Worm (Caenorhabditis elegans) whole organism, late embryonic: ENCODE data around the gene C53A3.3.

ENCODE experiments used
- C08G9.2 ChIP-seq: sonication (generic microtip); optimal IDR thresholded peaks from 2 replicates; lab custom pipeline; 2016; ENCODE audit warnings: mild to moderate bottlenecking, missing genetic modification characterization, moderate library complexity, missing compliant biosample characterization
- C38D4.7 ChIP-seq: fragments of 200-800 bp; sonication (Bioruptor generic); optimal IDR thresholded peaks from 2 replicates; lab custom pipeline; 2018; ENCODE audit warnings: mild to moderate bottlenecking, missing genetic modification characterization, moderate library complexity, missing compliant biosample characterization
- K09A11.1 ChIP-seq: sonication (generic microtip); optimal IDR thresholded peaks from 2 replicates; lab custom pipeline; 2017; ENCODE audit warnings: antibody characterized with exemption, mild to moderate bottlenecking, missing genetic modification characterization, missing compliant biosample characterization; ENCODE audit not compliant: insufficient read depth
- T23F11.4 ChIP-seq: fragments of 200-800 bp; sonication (Bioruptor generic); optimal IDR thresholded peaks from 2 replicates; lab custom pipeline; 2018; ENCODE audit warnings: mild to moderate bottlenecking, missing genetic modification characterization, missing compliant biosample characterization
- Y22D7AL.16 ChIP-seq: sonication (generic microtip); optimal IDR thresholded peaks from 2 replicates; lab custom pipeline; 2016; ENCODE audit warnings: missing genetic modification characterization, missing compliant biosample characterization
- ceh-14 ChIP-seq: sonication (generic microtip); optimal IDR thresholded peaks from 2 replicates; lab custom pipeline; 2016; ENCODE audit warnings: missing genotype, missing genetic modification characterization, missing compliant biosample characterization
- ceh-18 ChIP-seq: sonication (generic microtip); optimal IDR thresholded peaks from 2 replicates; lab custom pipeline; 2016; ENCODE audit warnings: missing genetic modification characterization, missing compliant biosample characterization
- ceh-24 ChIP-seq: sonication (generic microtip); optimal IDR thresholded peaks from 2 replicates; lab custom pipeline; 2016; ENCODE audit warnings: mild to moderate bottlenecking, missing genetic modification characterization, missing compliant biosample characterization
- ceh-30 ChIP-seq: fragments of 150-350 bp; optimal IDR thresholded peaks from 2 replicates; lab custom pipeline; 2014; ENCODE audit warnings: missing biosample characterization, missing genetic modification characterization
- ceh-45 ChIP-seq: fragments of 200-800 bp; sonication (Bioruptor generic); IDR thresholded peaks from 2 replicates; pipeline ENCODE4 v1.3.6; 2022; ENCODE audit warnings: missing genetic modification reagents, missing genetic modification characterization, missing compliant biosample characterization
- ceh-6 ChIP-seq: fragments of 200-800 bp; sonication (Bioruptor generic); optimal IDR thresholded peaks from 2 replicates; lab custom pipeline; 2018; ENCODE audit warnings: mild to moderate bottlenecking, missing genetic modification characterization, missing compliant biosample characterization
- dmd-4 ChIP-seq: sonication (generic microtip); optimal IDR thresholded peaks from 2 replicates; lab custom pipeline; 2016; ENCODE audit warnings: borderline replicate concordance, missing genetic modification characterization, missing compliant biosample characterization
- dve-1 ChIP-seq: sonication (generic microtip); optimal IDR thresholded peaks from 2 replicates; lab custom pipeline; 2017; ENCODE audit warnings: antibody characterized with exemption, mild to moderate bottlenecking, missing genetic modification characterization, missing compliant biosample characterization
- elt-2 ChIP-seq: sonication (generic microtip); optimal IDR thresholded peaks from 2 replicates; lab custom pipeline; 2016; ENCODE audit warnings: missing genetic modification reagents, missing genetic modification characterization, missing compliant biosample characterization
- eyg-1 ChIP-seq: sonication (generic microtip); optimal IDR thresholded peaks from 2 replicates; lab custom pipeline; 2016; ENCODE audit warnings: missing genotype, missing genetic modification characterization, missing compliant biosample characterization
- fkh-10 ChIP-seq: fragments of 150-350 bp; optimal IDR thresholded peaks from 2 replicates; lab custom pipeline; 2014; ENCODE audit warnings: missing biosample characterization, missing genetic modification reagents, missing genetic modification characterization
- gmeb-2 ChIP-seq: sonication (generic microtip); optimal IDR thresholded peaks from 2 replicates; lab custom pipeline; 2016; ENCODE audit warnings: missing genetic modification characterization, inconsistent platforms, missing compliant biosample characterization
- hlh-30 ChIP-seq: sonication (generic microtip); optimal IDR thresholded peaks from 2 replicates; lab custom pipeline; 2017; ENCODE audit warnings: antibody characterized with exemption, missing genetic modification characterization, missing compliant biosample characterization; ENCODE audit not compliant: insufficient read depth
- hlh-8 ChIP-seq: sonication (generic microtip); optimal IDR thresholded peaks from 2 replicates; lab custom pipeline; 2016; ENCODE audit warnings: missing genotype, missing genetic modification characterization, missing compliant biosample characterization
- lin-11 ChIP-seq: fragments of 200-800 bp; sonication (Bioruptor generic); optimal IDR thresholded peaks from 2 replicates; lab custom pipeline; 2018; ENCODE audit warnings: mild to moderate bottlenecking, missing genetic modification characterization, missing compliant biosample characterization
- nfya-1 ChIP-seq: sonication (generic microtip); optimal IDR thresholded peaks from 2 replicates; lab custom pipeline; 2017; ENCODE audit warnings: missing genetic modification characterization, mild to moderate bottlenecking, missing compliant biosample characterization, antibody characterized with exemption, moderate library complexity
- nhr-11 ChIP-seq: fragments of 150-350 bp; optimal IDR thresholded peaks from 2 replicates; lab custom pipeline; 2014; ENCODE audit warnings: missing biosample characterization, missing genetic modification characterization
- npax-4 ChIP-seq: sonication (generic microtip); optimal IDR thresholded peaks from 2 replicates; lab custom pipeline; 2016; ENCODE audit warnings: missing genetic modification characterization, missing compliant biosample characterization
- pat-9 ChIP-seq: fragments of 200-800 bp; sonication (Bioruptor generic); optimal IDR thresholded peaks from 2 replicates; lab custom pipeline; 2018; ENCODE audit warnings: mild to moderate bottlenecking, missing genetic modification characterization, moderate library complexity, missing compliant biosample characterization
- pax-1 ChIP-seq: fragments of 150-350 bp; optimal IDR thresholded peaks from 2 replicates; lab custom pipeline; 2014; ENCODE audit warnings: missing biosample characterization, missing genetic modification characterization
- pha-2 ChIP-seq: sonication (generic microtip); optimal IDR thresholded peaks from 2 replicates; lab custom pipeline; 2017; ENCODE audit warnings: mild to moderate bottlenecking, missing genetic modification characterization, missing compliant biosample characterization
- pha-4 ChIP-seq: fragments of 150-350 bp; optimal IDR thresholded peaks from 2 replicates; lab custom pipeline; 2018; ENCODE audit warnings: missing biosample characterization, missing genetic modification reagents, missing genetic modification characterization
- pqm-1 ChIP-seq: sonication (generic microtip); optimal IDR thresholded peaks from 2 replicates; lab custom pipeline; 2016; ENCODE audit warnings: missing genetic modification characterization, missing compliant biosample characterization
- rnt-1 ChIP-seq: sonication (generic microtip); optimal IDR thresholded peaks from 2 replicates; lab custom pipeline; 2016; ENCODE audit warnings: missing genetic modification characterization, missing compliant biosample characterization
- syd-9 ChIP-seq: sonication (generic microtip); optimal IDR thresholded peaks from 2 replicates; lab custom pipeline; 2016; ENCODE audit warnings: mild to moderate bottlenecking, missing genetic modification characterization, moderate library complexity, missing compliant biosample characterization
- ttx-3 ChIP-seq: sonication (generic microtip); optimal IDR thresholded peaks from 2 replicates; lab custom pipeline; 2016; ENCODE audit warnings: missing genetic modification reagents, missing genetic modification characterization, missing compliant biosample characterization
- unc-55 ChIP-seq: sonication (generic microtip); optimal IDR thresholded peaks from 2 replicates; lab custom pipeline; 2017; ENCODE audit warnings: missing biosample characterization, missing genetic modification reagents, missing genetic modification characterization
- zip-5 ChIP-seq: sonication (generic microtip); optimal IDR thresholded peaks from 2 replicates; lab custom pipeline; 2016; ENCODE audit warnings: missing genetic modification characterization, missing compliant biosample characterization
- ztf-16 ChIP-seq: sonication (generic microtip); optimal IDR thresholded peaks from 2 replicates; lab custom pipeline; 2017; ENCODE audit warnings: missing genetic modification characterization, missing compliant biosample characterization

Gene C53A3.3

ce11 chrV:5722093-5722492 is 34.2 kb upstream of the C53A3.3 start:
- TF ChIP-seq dve-1 (tag; lab: Kevin White, UChicago) = no peak
- no peak for TF ChIP-seq dmd-4
- TF ChIP-seq unc-55 (GFP tag; lab: Kevin White, UChicago) = no peak
- TF ChIP-seq gmeb-2 (tag; lab: Kevin White, UChicago) = no peak
- TF ChIP-seq ceh-24 (tag; lab: Kevin White, UChicago) = no peak
- no peak for TF ChIP-seq nfya-1
- TF ChIP-seq pax-1 (tag; lab: Kevin White, UChicago) = no peak
- TF ChIP-seq hlh-30 (tag; lab: Kevin White, UChicago) = no peak
- no peak for TF ChIP-seq zip-5 (tag; lab: Kevin White, UChicago)
- TF ChIP-seq ceh-30 (tag; lab: Kevin White, UChicago) = no peak
- no peak for TF ChIP-seq rnt-1 (tag; lab: Kevin White, UChicago)
- no peak for TF ChIP-seq elt-2 (tag; lab: Kevin White, UChicago)
- no peak for TF ChIP-seq lin-11 (tag; lab: Kevin White, UChicago)

ce11 chrV:5724395-5724794 is 31.9 kb upstream of the C53A3.3 start:
- TF ChIP-seq pha-4 (tag; lab: Kevin White, UChicago) = no peak
- TF ChIP-seq zip-5 (tag; lab: Kevin White, UChicago) = no peak
- TF ChIP-seq pqm-1 (tag; lab: Kevin White, UChicago) = no peak
- no peak for TF ChIP-seq pat-9 (tag; lab: Kevin White, UChicago)
- TF ChIP-seq npax-4 (tag; lab: Kevin White, UChicago) = no peak
- TF ChIP-seq ceh-45 (GFP tag; lab: Robert Waterston, UW) = no peak

DNA sequence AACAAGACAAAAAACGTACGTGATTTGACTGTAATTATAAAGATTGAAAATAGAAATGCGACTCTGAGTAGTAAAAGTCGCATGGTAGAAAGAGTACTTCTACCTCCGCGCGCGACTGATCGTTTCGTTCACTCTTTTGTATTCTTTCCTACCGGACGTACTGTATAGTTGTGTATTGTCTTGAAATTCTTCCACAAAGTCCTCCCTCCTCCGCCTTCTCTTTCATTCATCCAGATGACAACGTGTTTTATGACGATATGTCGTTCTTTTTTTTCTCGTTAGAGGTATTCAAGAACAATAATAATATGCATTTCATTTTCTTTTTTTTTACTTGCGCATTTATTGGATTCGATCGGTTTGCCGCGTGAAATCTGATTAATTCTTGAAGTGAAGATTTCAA is 29.8 kb upstream of the C53A3.3 start, which contains the start of gene K09H11.4:
Gene K09H11.4 (minus strand): TSS at position 101 of the 400 bp plus-strand sequence.
- no peak for TF ChIP-seq nhr-11 (tag; lab: Kevin White, UChicago)
- no peak for TF ChIP-seq Y22D7AL.16 (tag; lab: Kevin White, UChicago)
- TF ChIP-seq eyg-1 (tag; lab: Kevin White, UChicago) = no peak
- no peak for TF ChIP-seq pat-9 (tag; lab: Kevin White, UChicago)
- TF ChIP-seq C38D4.7 (GFP tag; lab: Kevin White, UChicago) = no peak
- TF ChIP-seq unc-55 (GFP tag; lab: Kevin White, UChicago) = no peak
- no peak for TF ChIP-seq ztf-16 (tag; lab: Kevin White, UChicago)

DNA sequence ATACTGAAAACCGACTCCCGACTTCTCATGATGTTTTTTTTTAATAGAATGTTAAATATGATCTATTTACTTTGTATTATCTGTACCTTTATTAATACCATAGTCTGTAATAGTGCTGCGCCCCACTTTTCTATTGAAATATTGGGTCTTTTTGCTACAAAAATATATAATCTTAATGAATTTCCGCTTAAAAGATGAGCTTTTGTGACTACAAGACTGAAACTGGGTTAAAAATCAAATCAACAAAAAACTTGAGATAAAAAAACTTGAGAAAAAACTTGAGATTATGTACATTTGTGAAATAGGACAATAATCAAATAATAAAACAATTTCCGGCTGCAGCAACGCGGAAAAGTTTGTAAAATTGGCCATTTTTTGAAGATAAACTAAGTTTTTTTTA is 25.5 kb upstream of the C53A3.3 start, which contains the start of gene K09H11.15:
Gene K09H11.15 (minus strand): TSS at position 101 of the 400 bp plus-strand sequence.
- TF ChIP-seq Y22D7AL.16 (tag; lab: Kevin White, UChicago) (no peak), T23F11.4 (GFP tag; lab: Kevin White, UChicago) (no peak), C08G9.2 (no peak), ttx-3 (tag; lab: Kevin White, UChicago) (no peak), ceh-6 (GFP tag; lab: Kevin White, UChicago) (no peak), ceh-14 (tag; lab: Kevin White, UChicago) (no peak), pha-2 (no peak), fkh-10 (no peak), K09A11.1 (tag; lab: Kevin White, UChicago) (no peak)

DNA sequence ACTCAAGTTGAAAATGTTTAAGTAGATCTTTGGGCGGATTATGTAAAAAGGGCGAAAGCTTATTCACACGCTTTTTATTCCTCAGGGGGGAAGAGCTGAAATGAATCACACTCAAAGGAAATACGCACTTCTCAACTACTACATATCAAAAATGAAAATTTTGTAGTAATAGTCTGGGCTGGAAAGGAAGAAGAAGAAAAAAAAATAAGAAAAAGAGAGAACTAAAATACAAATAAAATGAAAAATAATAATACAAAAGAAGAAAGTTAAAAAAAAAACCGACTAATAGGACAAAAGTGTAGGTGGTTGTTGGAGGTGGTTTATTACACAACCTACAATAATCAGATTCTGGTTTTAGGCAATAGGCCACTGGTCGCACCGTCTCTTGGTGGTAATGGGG is 20.2 kb upstream of the C53A3.3 start, which contains the start of gene K09H11.6:
Gene K09H11.6 (minus strand): TSS at position 101 of the 400 bp plus-strand sequence.
- TF ChIP-seq ceh-18 = no peak
- TF ChIP-seq pha-2 = no peak
- no peak for TF ChIP-seq eyg-1 (tag; lab: Kevin White, UChicago)
- no peak for TF ChIP-seq hlh-8 (tag; lab: Kevin White, UChicago)
- TF ChIP-seq syd-9 (tag; lab: Kevin White, UChicago) = no peak
- TF ChIP-seq nhr-11 (tag; lab: Kevin White, UChicago) = no peak
